Fruit fly (Drosophila melanogaster) whole organism, prepupa: ENCODE data around the gene bib.

ENCODE experiments used
- Blimp-1 ChIP-seq: fragments of 200-800 bp; sonication (Bioruptor generic); optimal IDR thresholded peaks from 3 replicates; lab custom pipeline; 2017; ENCODE audit warnings: missing biosample characterization, missing genetic modification characterization, mild to moderate bottlenecking, moderate library complexity, missing genetic modification reagents
- CG10669 ChIP-seq: fragments of 200-800 bp; sonication (Bioruptor generic); optimal IDR thresholded peaks from 3 replicates; lab custom pipeline; 2018; ENCODE audit warnings: missing biosample characterization, mild to moderate bottlenecking, missing genetic modification characterization, moderate library complexity
- CG11294 ChIP-seq: fragments of 200-800 bp; sonication (Bioruptor generic); IDR thresholded peaks from 2 replicates; pipeline ENCODE4 v1.3.6; 2022; ENCODE audit warnings: missing biosample characterization, missing genetic modification characterization
- CG11762 ChIP-seq: fragments of 200-800 bp; sonication (Bioruptor generic); optimal IDR thresholded peaks from 3 replicates; lab custom pipeline; 2016; ENCODE audit warnings: missing biosample characterization, missing genetic modification characterization; ENCODE audit not compliant: insufficient read depth
- CG11902 ChIP-seq: fragments of 200-800 bp; sonication (Bioruptor generic); optimal IDR thresholded peaks from 3 replicates; lab custom pipeline; 2016; ENCODE audit warnings: missing biosample characterization, missing genetic modification characterization
- CG15336 ChIP-seq: fragments of 200-800 bp; sonication (Bioruptor generic); IDR thresholded peaks from 2 replicates; pipeline ENCODE4 v1.3.6; 2022; ENCODE audit warnings: missing biosample characterization, missing genetic modification characterization
- CG1621 ChIP-seq: fragments of 200-800 bp; sonication (Bioruptor generic); optimal IDR thresholded peaks from 3 replicates; lab custom pipeline; 2018; ENCODE audit warnings: missing biosample characterization, mild to moderate bottlenecking, missing genetic modification characterization
- CG3032 ChIP-seq: fragments of 200-800 bp; optimal IDR thresholded peaks from 2 replicates; lab custom pipeline; 2019; ENCODE audit warnings: missing biosample characterization, mild to moderate bottlenecking, missing genetic modification characterization, moderate library complexity
- CG32006 ChIP-seq: fragments of 200-800 bp; sonication (Bioruptor generic); optimal IDR thresholded peaks from 3 replicates; lab custom pipeline; 2017; ENCODE audit warnings: missing biosample characterization, mild to moderate bottlenecking, missing genetic modification characterization
- CG34406 ChIP-seq: fragments of 200-800 bp; sonication (Bioruptor generic); optimal IDR thresholded peaks from 3 replicates; lab custom pipeline; 2016; ENCODE audit warnings: missing biosample characterization, missing genetic modification characterization
- CG3919 ChIP-seq: fragments of 200-800 bp; sonication (Bioruptor generic); optimal IDR thresholded peaks from 3 replicates; lab custom pipeline; 2016; ENCODE audit warnings: missing biosample characterization, missing genetic modification characterization
- CG4318 ChIP-seq: fragments of 200-800 bp; sonication (Bioruptor generic); optimal IDR thresholded peaks from 3 replicates; lab custom pipeline; 2017; ENCODE audit warnings: missing biosample characterization, mild to moderate bottlenecking, missing genetic modification characterization
- CG6276 ChIP-seq: fragments of 200-800 bp; sonication (Bioruptor generic); optimal IDR thresholded peaks from 2 replicates; lab custom pipeline; 2017; ENCODE audit warnings: missing biosample characterization, mild to moderate bottlenecking, missing genetic modification characterization
- CG6792 ChIP-seq: fragments of 200-800 bp; sonication (Bioruptor generic); optimal IDR thresholded peaks from 3 replicates; lab custom pipeline; 2016; ENCODE audit warnings: missing biosample characterization, missing genetic modification characterization
- CG6854 ChIP-seq: fragments of 200-800 bp; sonication (Bioruptor generic); optimal IDR thresholded peaks from 2 replicates; lab custom pipeline; 2017; ENCODE audit warnings: missing biosample characterization, mild to moderate bottlenecking, missing genetic modification characterization
- CG7368 ChIP-seq: fragments of 200-800 bp; sonication (Bioruptor generic); optimal IDR thresholded peaks from 3 replicates; lab custom pipeline; 2016; ENCODE audit warnings: missing biosample characterization, missing genetic modification characterization
- CG8119 ChIP-seq: fragments of 200-800 bp; sonication (Bioruptor generic); IDR thresholded peaks from 3 replicates; pipeline ENCODE4 v1.3.6; 2022; ENCODE audit warnings: missing biosample characterization, missing genetic modification characterization
- CG8319 ChIP-seq: fragments of 200-800 bp; sonication (Bioruptor generic); optimal IDR thresholded peaks from 3 replicates; lab custom pipeline; 2016; ENCODE audit warnings: missing biosample characterization, missing genetic modification characterization
- CG8632 ChIP-seq: fragments of 200-800 bp; sonication (Bioruptor generic); optimal IDR thresholded peaks from 3 replicates; lab custom pipeline; 2016; ENCODE audit warnings: missing biosample characterization, missing genetic modification characterization
- CG9139 ChIP-seq: fragments of 200-800 bp; sonication (Bioruptor generic); optimal IDR thresholded peaks from 3 replicates; lab custom pipeline; 2017; ENCODE audit warnings: missing biosample characterization, mild to moderate bottlenecking, missing genetic modification characterization
- Eip75B ChIP-seq: fragments of 200-800 bp; sonication (Bioruptor generic); optimal IDR thresholded peaks from 3 replicates; lab custom pipeline; 2016; ENCODE audit warnings: missing biosample characterization, missing genetic modification characterization
- Eip78C ChIP-seq: fragments of 200-800 bp; sonication (Bioruptor generic); peaks from one replicate; lab custom pipeline; 2016; ENCODE audit warnings: missing biosample characterization, missing genetic modification characterization
- Eip93F ChIP-seq: fragments of 200-800 bp; sonication (Bioruptor generic); optimal IDR thresholded peaks from 2 replicates; lab custom pipeline; 2016; ENCODE audit warnings: missing biosample characterization, mild to moderate bottlenecking, missing genetic modification characterization
- Ets21C ChIP-seq: fragments of 200-800 bp; sonication (Bioruptor generic); optimal IDR thresholded peaks from 3 replicates; lab custom pipeline; 2016; ENCODE audit warnings: missing biosample characterization, missing genetic modification characterization
- Ets96B ChIP-seq: fragments of 200-800 bp; optimal IDR thresholded peaks from 2 replicates; lab custom pipeline; 2019; ENCODE audit warnings: missing biosample characterization, mild to moderate bottlenecking, missing genetic modification characterization, moderate library complexity
- Gug ChIP-seq: fragments of 200-800 bp; sonication (Bioruptor generic); IDR thresholded peaks from 2 replicates; pipeline ENCODE4 v1.3.6; 2022; ENCODE audit warnings: missing biosample characterization, missing genetic modification characterization
- Hr38 ChIP-seq: sonication (Bioruptor generic); optimal IDR thresholded peaks from 2 replicates; lab custom pipeline; 2016; ENCODE audit warnings: missing biosample characterization, missing genetic modification characterization
- Lpt ChIP-seq: fragments of 200-800 bp; sonication (Bioruptor generic); optimal IDR thresholded peaks from 3 replicates; lab custom pipeline; 2016; ENCODE audit warnings: missing biosample characterization, missing genetic modification characterization
- Met ChIP-seq: fragments of 200-800 bp; sonication (Bioruptor generic); optimal IDR thresholded peaks from 3 replicates; lab custom pipeline; 2016; ENCODE audit warnings: missing biosample characterization, missing genetic modification characterization
- OdsH ChIP-seq: fragments of 200-800 bp; sonication (Bioruptor generic); optimal IDR thresholded peaks from 3 replicates; lab custom pipeline; 2016; ENCODE audit warnings: missing biosample characterization, missing genetic modification characterization
- Smox ChIP-seq: fragments of 200-800 bp; sonication (Bioruptor generic); optimal IDR thresholded peaks from 3 replicates; lab custom pipeline; 2016; ENCODE audit warnings: missing biosample characterization, missing genetic modification characterization
- Sox102F ChIP-seq: fragments of 200-800 bp; sonication (Bioruptor generic); optimal IDR thresholded peaks from 2 replicates; lab custom pipeline; 2016; ENCODE audit warnings: missing biosample characterization, mild to moderate bottlenecking, missing genetic modification characterization
- Sox14 ChIP-seq: fragments of 200-800 bp; sonication (Bioruptor generic); optimal IDR thresholded peaks from 3 replicates; lab custom pipeline; 2016; ENCODE audit warnings: missing biosample characterization, missing genetic modification characterization
- acj6 ChIP-seq: fragments of 200-800 bp; sonication (Bioruptor generic); optimal IDR thresholded peaks from 3 replicates; lab custom pipeline; 2016; ENCODE audit warnings: missing biosample characterization, missing genetic modification characterization
- dac ChIP-seq: fragments of 200-800 bp; sonication (Bioruptor generic); optimal IDR thresholded peaks from 2 replicates; lab custom pipeline; 2017; ENCODE audit warnings: missing biosample characterization, mild to moderate bottlenecking, missing genetic modification characterization
- dsx ChIP-seq: fragments of 200-800 bp; optimal IDR thresholded peaks from 3 replicates; lab custom pipeline; 2019; ENCODE audit warnings: missing biosample characterization, mild to moderate bottlenecking, missing genetic modification characterization, moderate library complexity; ENCODE audit not compliant: poor library complexity, severe bottlenecking
- eg ChIP-seq: fragments of 200-800 bp; sonication (Bioruptor generic); IDR thresholded peaks from 3 replicates; pipeline ENCODE4 v1.3.6; 2022; ENCODE audit warnings: missing biosample characterization, missing genetic modification characterization
- esn ChIP-seq: fragments of 200-800 bp; sonication (Bioruptor generic); optimal IDR thresholded peaks from 2 replicates; lab custom pipeline; 2016; ENCODE audit warnings: missing biosample characterization, mild to moderate bottlenecking, missing genetic modification characterization, moderate library complexity
- fd59A ChIP-seq: fragments of 200-800 bp; sonication (Bioruptor generic); optimal IDR thresholded peaks from 2 replicates; lab custom pipeline; 2017; ENCODE audit warnings: missing biosample characterization, mild to moderate bottlenecking, missing genetic modification characterization, missing genetic modification reagents
- fd85E ChIP-seq: fragments of 200-800 bp; sonication (Bioruptor generic); optimal IDR thresholded peaks from 3 replicates; lab custom pipeline; 2016; ENCODE audit warnings: missing biosample characterization, missing genetic modification characterization
- fkh ChIP-seq: fragments of 200-800 bp; sonication (Bioruptor generic); optimal IDR thresholded peaks from 3 replicates; lab custom pipeline; 2017; ENCODE audit warnings: missing biosample characterization, mild to moderate bottlenecking, missing genetic modification characterization, moderate library complexity
- net ChIP-seq: fragments of 200-800 bp; sonication (Bioruptor generic); optimal IDR thresholded peaks from 3 replicates; lab custom pipeline; 2016; ENCODE audit warnings: missing biosample characterization, missing genetic modification characterization
- pdm3 ChIP-seq: fragments of 200-800 bp; sonication (Bioruptor generic); optimal IDR thresholded peaks from 3 replicates; lab custom pipeline; 2016; ENCODE audit warnings: missing biosample characterization, missing genetic modification characterization
- salr ChIP-seq, 2 experiments: fragments of 200-800 bp; sonication (Bioruptor generic); optimal IDR thresholded peaks; 3 replicates each; lab custom pipeline; 2016 to 2018; ENCODE audit warnings: missing biosample characterization in 2 of 2, missing genetic modification characterization in 2 of 2, mild to moderate bottlenecking in 1 of 2
- spab ChIP-seq: fragments of 200-800 bp; sonication (Bioruptor generic); optimal IDR thresholded peaks from 2 replicates; lab custom pipeline; 2017; ENCODE audit warnings: missing biosample characterization, mild to moderate bottlenecking, missing genetic modification characterization, missing genetic modification reagents
- ss ChIP-seq, 2 experiments: fragments of 200-800 bp; sonication (Bioruptor generic); optimal IDR thresholded peaks; 2 replicates in 1 of 2; 3 replicates in 1 of 2; lab custom pipeline; 2017 to 2018; ENCODE audit warnings: mild to moderate bottlenecking in 2 of 2, missing biosample characterization in 2 of 2, missing genetic modification characterization in 2 of 2, moderate library complexity in 1 of 2
- svp ChIP-seq: fragments of 200-800 bp; sonication (Bioruptor generic); peaks from one replicate; lab custom pipeline; 2016; ENCODE audit warnings: missing biosample characterization, missing genetic modification characterization
- topi ChIP-seq: fragments of 200-800 bp; sonication (Bioruptor generic); optimal IDR thresholded peaks from 3 replicates; lab custom pipeline; 2016; ENCODE audit warnings: missing biosample characterization, missing genetic modification characterization

Gene bib

dm6 chr2L:10033410-10033809, 49.0 kb downstream of the bib start:
- TF ChIP-seq pdm3 (peak; percentile 17), Blimp-1 (GFP tag; lab: Kevin White, UChicago) (no peak), CG10669 (peak; percentile 13), Smox (GFP tag; lab: Kevin White, UChicago) (no peak), svp (GFP tag; lab: Kevin White, UChicago) (peak; percentile 37), CG15336 (peak; percentile 42; the same call in 1 of the 2 replicates), CG8119 (GFP tag; lab: Robert Waterston, UW) (no peak), topi (GFP tag; lab: Kevin White, UChicago) (no peak), CG8632 (GFP tag; lab: Kevin White, UChicago) (no peak), CG7368 (GFP tag; lab: Kevin White, UChicago) (no peak), Lpt (GFP tag; lab: Kevin White, UChicago) (no peak), CG6276 (GFP tag; lab: Kevin White, UChicago) (no peak), CG32006 (GFP tag; lab: Kevin White, UChicago) (peak; percentile 46), net (peak; percentile 7), dac (GFP tag; lab: Kevin White, UChicago) (no peak), Sox14 (GFP tag; lab: Kevin White, UChicago) (peak; percentile 12), eg (GFP tag; lab: Robert Waterston, UW) (peak; percentile 46; the same call in 2 of the 3 replicates), fkh (GFP tag; lab: Kevin White, UChicago) (no peak), CG11294 (GFP tag; lab: Robert Waterston, UW) (peak; percentile 43; the same call in 1 of the 2 replicates), OdsH (GFP tag; lab: Kevin White, UChicago) (peak; percentile 19), fd85E (GFP tag; lab: Kevin White, UChicago) (no peak), CG4318 (GFP tag; lab: Kevin White, UChicago) (peak; percentile 12), CG6792 (GFP tag; lab: Kevin White, UChicago) (no peak)

- TF ChIP-seq Ets96B (tag; lab: Kevin White, UChicago) (peak; percentile 6), Gug (GFP tag; lab: Robert Waterston, UW) (no peak), CG11762 (GFP tag; lab: Kevin White, UChicago) (no peak), fkh (GFP tag; lab: Kevin White, UChicago) (no peak), Met (GFP tag; lab: Kevin White, UChicago) (no peak), CG7368 (GFP tag; lab: Kevin White, UChicago) (peak; percentile 28), fd85E (GFP tag; lab: Kevin White, UChicago) (no peak), dac (GFP tag; lab: Kevin White, UChicago) (peak; percentile 10), dsx (no peak), Blimp-1 (GFP tag; lab: Kevin White, UChicago) (peak; percentile 61), fd59A (GFP tag; lab: Kevin White, UChicago) (peak; percentile 10), salr (GFP tag; optimal IDR thresholded peaks at IDR 0.05; lab: Kevin White, UChicago) (no peak), esn (GFP tag; lab: Kevin White, UChicago) (no peak), CG6854 (GFP tag; lab: Kevin White, UChicago) (no peak), Hr38 (no peak), Eip93F (GFP tag; lab: Kevin White, UChicago) (no peak), CG34406 (GFP tag; lab: Kevin White, UChicago) (peak; percentile 37), acj6 (GFP tag; lab: Kevin White, UChicago) (peak; percentile 17), CG6792 (GFP tag; lab: Kevin White, UChicago) (peak; percentile 17), CG8319 (GFP tag; lab: Kevin White, UChicago) (no peak), Eip78C (GFP tag; lab: Kevin White, UChicago) (peak; percentile 86), CG9139 (GFP tag; lab: Kevin White, UChicago) (no peak), spab (GFP tag; lab: Kevin White, UChicago) (no peak), CG32006 (GFP tag; lab: Kevin White, UChicago) (peak; percentile 58), ss (GFP tag; optimal IDR thresholded peaks at IDR 0.05; lab: Kevin White, UChicago) (no peak), CG11294 (GFP tag; lab: Robert Waterston, UW) (0 out of 2 replicates have a peak, but pooled peaks have one; percentile 9), CG8119 (GFP tag; lab: Robert Waterston, UW) (peak; percentile 68), CG11902 (GFP tag; lab: Kevin White, UChicago) (no peak), Eip75B (GFP tag; lab: Kevin White, UChicago) (peak; percentile 18), CG3919 (GFP tag; lab: Kevin White, UChicago) (peak; percentile 26), CG1621 (peak; percentile 35), Sox102F (no peak), Lpt (GFP tag; lab: Kevin White, UChicago) (peak; percentile 33), Ets21C (GFP tag; lab: Kevin White, UChicago) (no peak), CG3032 (tag; lab: Kevin White, UChicago) (peak; percentile 16)
Measured at dm6 chr2L:10035786-10036364, 51.4 kb downstream of the bib start.
